Worm (Caenorhabditis elegans): Measurements from ENCODE around the gene W03A5.2.

The W03A5.2 gene

DNA sequence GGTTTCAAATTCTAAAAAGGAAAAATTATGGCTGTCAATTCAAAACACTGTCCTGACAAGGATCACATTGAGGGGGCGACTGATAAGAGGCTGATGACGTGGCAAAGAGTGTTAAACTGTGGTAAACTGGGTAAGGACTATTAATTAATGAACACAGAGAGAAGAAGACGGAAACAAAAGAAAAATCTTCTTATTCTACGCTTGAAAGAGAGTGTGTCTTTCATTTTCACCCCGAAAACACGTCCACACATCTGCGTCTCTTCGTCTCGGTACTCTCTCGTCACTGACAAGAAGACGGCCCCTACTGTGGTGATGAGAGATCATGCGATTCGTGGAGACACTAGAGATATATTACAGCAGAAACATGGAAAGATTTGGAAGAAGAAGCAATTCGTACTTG, 15.6 kb downstream of the W03A5.2 start (continued):
- peak in 1 of 2 experiments; percentile 22 for TF ChIP-seq unc-62 (GFP tag; optimal IDR thresholded peaks at IDR 0.05 in 1 of 2)
- no peak for TF ChIP-seq unc-62 (tag; optimal IDR thresholded peaks at IDR 0.05)
- TF ChIP-seq pqm-1 (tag; optimal IDR thresholded peaks at IDR 0.05): peak; percentile 25
- TF ChIP-seq egl-43 (GFP tag; IDR thresholded peaks at IDR 0.05): no peak
- TF ChIP-seq saeg-2 (GFP tag; IDR thresholded peaks at IDR 0.05): no peak
- no peak for TF ChIP-seq R02D3.7 (tag; optimal IDR thresholded peaks at IDR 0.05)
- TF ChIP-seq snpc-1.2 (GFP tag; IDR thresholded peaks at IDR 0.05): no peak
- TF ChIP-seq cey-2 (tag; optimal IDR thresholded peaks at IDR 0.05; ENCODE audit: borderline replicate concordance, insufficient read depth): no peak
- TF ChIP-seq mxl-3 (GFP tag; optimal IDR thresholded peaks at IDR 0.05): peak; percentile 61
- TF ChIP-seq lsy-2 (tag; optimal IDR thresholded peaks at IDR 0.05): peak in 1 of 2 experiments; percentile 18
- no peak for TF ChIP-seq dmd-8 (GFP tag; IDR thresholded peaks at IDR 0.05)
- TF ChIP-seq Y105C5A.15 (GFP tag; IDR thresholded peaks at IDR 0.05): no peak
- no peak for TF ChIP-seq zfp-3 (GFP tag; conservative IDR thresholded peaks at IDR 0.05)
- no peak for TF ChIP-seq gei-8 (GFP tag; optimal IDR thresholded peaks at IDR 0.05)
- no peak for TF ChIP-seq T26A8.4 (GFP tag; IDR thresholded peaks at IDR 0.05)
- peak; percentile 71 for TF ChIP-seq dmd-6 (GFP tag; IDR thresholded peaks at IDR 0.05)
- peak; percentile 20 for TF ChIP-seq nhr-11 (tag; optimal IDR thresholded peaks at IDR 0.05)
- TF ChIP-seq egl-27 (tag; optimal IDR thresholded peaks at IDR 0.05): no peak
- peak; percentile 64 for TF ChIP-seq mep-1 (tag; optimal IDR thresholded peaks at IDR 0.05)
- TF ChIP-seq lin-38 (GFP tag; IDR thresholded peaks at IDR 0.05): peak; percentile 33; the same call in 1 of the 2 replicates
- 0 out of 2 replicates have a peak, but pooled peaks have one; percentile 5 for TF ChIP-seq pha-4 (GFP tag; IDR thresholded peaks at IDR 0.05)
- no peak for TF ChIP-seq pha-4 (tag; optimal IDR thresholded peaks at IDR 0.05)
- 0 out of 2 replicates have a peak, but pooled peaks have one; percentile 11 for TF ChIP-seq hmg-1.1 (GFP tag; IDR thresholded peaks at IDR 0.05)
- TF ChIP-seq lin-15B (tag; optimal IDR thresholded peaks at IDR 0.05): no peak
- no peak for TF ChIP-seq daf-12 (tag; optimal IDR thresholded peaks at IDR 0.05)
- no peak for TF ChIP-seq nhr-111 (GFP tag; optimal IDR thresholded peaks at IDR 0.05)
- peak in 1 of 2 experiments; percentile 34 for TF ChIP-seq mdl-1 (tag; optimal IDR thresholded peaks at IDR 0.05)
- no peak for TF ChIP-seq zip-2 (tag; optimal IDR thresholded peaks at IDR 0.05)
- TF ChIP-seq nhr-28 (tag; optimal IDR thresholded peaks at IDR 0.05): peak; percentile 56
- no peak for TF ChIP-seq tag-97 (GFP tag; IDR thresholded peaks at IDR 0.05)
- TF ChIP-seq hif-1 (tag; optimal IDR thresholded peaks at IDR 0.05): peak in 1 of 2 experiments; percentile 18
- TF ChIP-seq fkh-10 (GFP tag; optimal IDR thresholded peaks at IDR 0.05): no peak
- TF ChIP-seq ces-1 (GFP tag; optimal IDR thresholded peaks at IDR 0.05): no peak
- no peak for TF ChIP-seq F26F4.8 (GFP tag; conservative IDR thresholded peaks at IDR 0.05)
- no peak for TF ChIP-seq lin-29 (GFP tag; IDR thresholded peaks at IDR 0.05)
- TF ChIP-seq ceh-32 (tag; optimal IDR thresholded peaks at IDR 0.05; ENCODE audit: poor library complexity): no peak
- no peak for TF ChIP-seq set-16 (GFP tag; IDR thresholded peaks at IDR 0.05)
- no peak for TF ChIP-seq ztf-7 (tag; optimal IDR thresholded peaks at IDR 0.05)
- no peak for TF ChIP-seq lin-39 (tag; optimal IDR thresholded peaks at IDR 0.05)
- peak; percentile 72 for TF ChIP-seq hlh-11 (tag; optimal IDR thresholded peaks at IDR 0.05)
- peak; percentile 46 for TF ChIP-seq dve-1 (tag; optimal IDR thresholded peaks at IDR 0.05; ENCODE audit: insufficient read depth)
- no peak for TF ChIP-seq mxl-2 (GFP tag; conservative IDR thresholded peaks at IDR 0.05)
- no peak for TF ChIP-seq nhr-102 (tag; optimal IDR thresholded peaks at IDR 0.05)
- peak; percentile 13 for TF ChIP-seq nhr-48 (tag; optimal IDR thresholded peaks at IDR 0.05)
- no peak for TF ChIP-seq ama-1 (optimal IDR thresholded peaks at IDR 0.05)
- TF ChIP-seq nhr-41 (GFP tag; IDR thresholded peaks at IDR 0.05): no peak; the same call in 1 of the 2 replicates
- no peak for TF ChIP-seq daf-8 (GFP tag; IDR thresholded peaks at IDR 0.05)
- TF ChIP-seq hlh-30 (tag; optimal IDR thresholded peaks at IDR 0.05; ENCODE audit: insufficient read depth): peak; percentile 13
- no peak for TF ChIP-seq vab-7 (GFP tag; IDR thresholded peaks at IDR 0.05)
